Fruit fly (Drosophila melanogaster) whole organism, embryonic: ENCODE measurements around the gene Nthl1.

Experiments used
- NC2β ChIP-seq: fragments of 200-800 bp; sonication (Bioruptor generic); optimal IDR thresholded peaks from 2 replicates; lab custom pipeline; 2016; ENCODE audit warnings: missing biosample characterization, missing genetic modification characterization
- ase ChIP-seq: fragments of 200-800 bp; sonication (Bioruptor generic); IDR thresholded peaks from 3 replicates; pipeline ENCODE4 v1.3.6; 2022; ENCODE audit warnings: missing biosample characterization, missing genetic modification characterization
- croc ChIP-seq: fragments of 200-800 bp; sonication (Bioruptor generic); conservative IDR thresholded peaks from 3 replicates; pipeline ENCODE4 v1.3.6; 2022; ENCODE audit warnings: missing biosample characterization, missing genetic modification characterization
- dmrt11E ChIP-seq: fragments of 200-800 bp; sonication (Bioruptor generic); optimal IDR thresholded peaks from 3 replicates; lab custom pipeline; 2018; ENCODE audit warnings: missing biosample characterization, mild to moderate bottlenecking, missing genetic modification characterization, moderate library complexity
- gfzf ChIP-seq: fragments of 200-800 bp; sonication (Bioruptor generic); optimal IDR thresholded peaks from 2 replicates; lab custom pipeline; 2016; ENCODE audit warnings: missing biosample characterization, mild to moderate bottlenecking, missing genetic modification characterization, moderate library complexity
- pan ChIP-seq, 4 experiments: fragments of >200 bp in 3 of 4; fragments of 200-800 bp in 1 of 4; sonication (Bioruptor generic) in 1 of 4; optimal IDR thresholded peaks in 3 of 4; IDR thresholded peaks in 1 of 4; 2 replicates each; pipeline versions ENCODE4 v1.3.6 to Lab custom; 2017 to 2022; ENCODE audit warnings: missing biosample characterization in 2 of 4, missing genetic modification characterization in 2 of 4, mixed read lengths in 1 of 4

dm6 chr2L:20891188-20891587 is 36.5 kb downstream of the Nthl1 start:
- no peak for TF ChIP-seq gfzf (GFP tag; lab: Kevin White, UChicago)
- TF ChIP-seq croc: no peak
- no peak for TF ChIP-seq dmrt11E
- no peak for TF ChIP-seq NC2β
- no peak for TF ChIP-seq pan (optimal IDR thresholded peaks at IDR 0.05; lab: Kevin White, UChicago)
- peak in 1 of 2 experiments; percentile 50 for TF ChIP-seq pan (GFP tag; optimal IDR thresholded peaks at IDR 0.05 in 1 of 2, IDR thresholded peaks at IDR 0.05 in 1 of 2)
- no peak for TF ChIP-seq ase (GFP tag; lab: Robert Waterston, UW)
